Worm (Caenorhabditis elegans): ENCODE data around the gene ZK809.1.

ce11 chrIV:11649031-11649430 is 7.1 kb downstream of the ZK809.1 start, which contains the start of gene ZK809.8:
- TF ChIP-seq T22C8.4 (GFP tag; IDR thresholded peaks at IDR 0.05) (no peak), ref-1 (GFP tag; conservative IDR thresholded peaks at IDR 0.05) (no peak), flt-1 (GFP tag; IDR thresholded peaks at IDR 0.05) (no peak), cog-1 (tag; optimal IDR thresholded peaks at IDR 0.05) (no peak), med-1 (GFP tag; optimal IDR thresholded peaks at IDR 0.05; ENCODE audit: insufficient read depth) (no peak), ztf-23 (GFP tag; IDR thresholded peaks at IDR 0.05) (no peak), ztf-29 (GFP tag; IDR thresholded peaks at IDR 0.05) (no peak), klf-2 (GFP tag; conservative IDR thresholded peaks at IDR 0.05) (no peak), tab-1 (GFP tag; IDR thresholded peaks at IDR 0.05) (no peak)
